Worm (Caenorhabditis elegans) whole organism, L3 larva: Measurements from ENCODE around the gene sca-1.
"Not testable (repeated sequence)": the region's sequence is repeated elsewhere in the genome, so short reads cannot be mapped to it uniquely, and the experiment has no call there.

ENCODE experiments used
- R02D3.7 ChIP-seq: fragments of 150-350 bp; optimal IDR thresholded peaks from 2 replicates; lab custom pipeline; 2014; ENCODE audit warnings: missing biosample characterization, missing genetic modification characterization
- aly-2 ChIP-seq: fragments of 150-350 bp; optimal IDR thresholded peaks from 2 replicates; lab custom pipeline; 2014; ENCODE audit warnings: missing biosample characterization, missing genetic modification characterization
- ceh-82 ChIP-seq: fragments of 150-350 bp; optimal IDR thresholded peaks from 2 replicates; lab custom pipeline; 2014; ENCODE audit warnings: missing biosample characterization, missing genetic modification characterization
- ceh-9 ChIP-seq: sonication (generic microtip); optimal IDR thresholded peaks from 2 replicates; lab custom pipeline; 2018; ENCODE audit warnings: missing biosample characterization, missing genetic modification characterization
- daf-12 ChIP-seq: fragments of 150-350 bp; optimal IDR thresholded peaks from 2 replicates; lab custom pipeline; 2014; ENCODE audit warnings: missing biosample characterization, missing genetic modification reagents, missing genetic modification characterization
- egl-27 ChIP-seq: sonication (generic microtip); optimal IDR thresholded peaks from 4 replicates; lab custom pipeline; 2017; ENCODE audit warnings: missing biosample characterization, missing genetic modification reagents, missing genetic modification characterization
- egl-5 ChIP-seq: fragments of 150-350 bp; optimal IDR thresholded peaks from 2 replicates; lab custom pipeline; 2017; ENCODE audit warnings: missing biosample characterization, missing genetic modification reagents, missing genetic modification characterization, inconsistent platforms
- elt-2 ChIP-seq: sonication (generic microtip); optimal IDR thresholded peaks from 2 replicates; lab custom pipeline; 2016; ENCODE audit warnings: missing genetic modification reagents, mild to moderate bottlenecking, missing genetic modification characterization, missing compliant biosample characterization
- elt-3 ChIP-seq, 3 experiments: fragments of 150-350 bp in 1 of 3; sonication (generic microtip) in 2 of 3; optimal IDR thresholded peaks; 2 replicates in 2 of 3; 4 replicates in 1 of 3; lab custom pipeline; 2014 to 2017; ENCODE audit warnings: missing biosample characterization in 3 of 3, missing genetic modification characterization in 3 of 3
- fkh-10 ChIP-seq: sonication (generic microtip); optimal IDR thresholded peaks from 2 replicates; lab custom pipeline; 2017; ENCODE audit warnings: missing biosample characterization, missing genetic modification reagents, missing genetic modification characterization
- fkh-2 ChIP-seq: fragments of 150-350 bp; optimal IDR thresholded peaks from 2 replicates; lab custom pipeline; 2014; ENCODE audit warnings: missing biosample characterization, missing genetic modification reagents, missing genetic modification characterization
- fos-1 ChIP-seq: fragments of 150-350 bp; optimal IDR thresholded peaks from 2 replicates; lab custom pipeline; 2014; ENCODE audit warnings: missing biosample characterization, missing genetic modification characterization
- hmg-11 ChIP-seq: sonication (generic microtip); optimal IDR thresholded peaks from 2 replicates; lab custom pipeline; 2016; ENCODE audit warnings: missing genetic modification characterization, missing compliant biosample characterization
- lin-15B ChIP-seq: fragments of 150-350 bp; optimal IDR thresholded peaks from 2 replicates; lab custom pipeline; 2014; ENCODE audit warnings: missing biosample characterization, missing genetic modification characterization
- lin-39 ChIP-seq: fragments of 150-350 bp; optimal IDR thresholded peaks from 2 replicates; lab custom pipeline; 2018; ENCODE audit warnings: missing biosample characterization, missing genetic modification reagents, missing genetic modification characterization
- lsy-12 ChIP-seq: sonication (generic microtip); optimal IDR thresholded peaks from 2 replicates; lab custom pipeline; 2016; ENCODE audit warnings: mild to moderate bottlenecking, missing genetic modification characterization, missing compliant biosample characterization
- nfya-1 ChIP-seq: sonication (generic microtip); optimal IDR thresholded peaks from 2 replicates; lab custom pipeline; 2017; ENCODE audit warnings: missing genetic modification characterization, mild to moderate bottlenecking, missing compliant biosample characterization, antibody characterized with exemption, moderate library complexity; ENCODE audit not compliant: insufficient read depth
- nhr-11 ChIP-seq: fragments of 150-350 bp; optimal IDR thresholded peaks from 2 replicates; lab custom pipeline; 2014; ENCODE audit warnings: missing biosample characterization, missing genetic modification characterization
- nhr-12 ChIP-seq: fragments of 150-350 bp; optimal IDR thresholded peaks from 2 replicates; lab custom pipeline; 2014; ENCODE audit warnings: missing biosample characterization, missing genetic modification characterization
- nhr-23 ChIP-seq: fragments of 150-350 bp; optimal IDR thresholded peaks from 2 replicates; lab custom pipeline; 2014; ENCODE audit warnings: missing biosample characterization, missing genetic modification reagents, missing genetic modification characterization
- nhr-237 ChIP-seq: fragments of 150-350 bp; optimal IDR thresholded peaks from 2 replicates; lab custom pipeline; 2014; ENCODE audit warnings: missing biosample characterization, missing genetic modification characterization
- nhr-25 ChIP-seq: sonication (generic microtip); optimal IDR thresholded peaks from 2 replicates; lab custom pipeline; 2017; ENCODE audit warnings: missing biosample characterization, missing genetic modification characterization
- nhr-28 ChIP-seq: fragments of 150-350 bp; optimal IDR thresholded peaks from 2 replicates; lab custom pipeline; 2014; ENCODE audit warnings: missing biosample characterization, missing genetic modification characterization
- nhr-67 ChIP-seq: fragments of 150-350 bp; optimal IDR thresholded peaks from 2 replicates; lab custom pipeline; 2014; ENCODE audit warnings: missing biosample characterization, missing genetic modification characterization
- nhr-77 ChIP-seq: fragments of 150-350 bp; optimal IDR thresholded peaks from 2 replicates; lab custom pipeline; 2014; ENCODE audit warnings: missing biosample characterization, missing genetic modification characterization
- pha-4 ChIP-seq: fragments of 150-350 bp; optimal IDR thresholded peaks from 2 replicates; lab custom pipeline; 2014; ENCODE audit warnings: missing biosample characterization, missing genetic modification reagents, missing genetic modification characterization
- pqm-1 ChIP-seq: fragments of 150-350 bp; optimal IDR thresholded peaks from 2 replicates; lab custom pipeline; 2017; ENCODE audit warnings: missing biosample characterization, missing genetic modification characterization, inconsistent platforms
- snpc-4 ChIP-seq: fragments of 150-350 bp; optimal IDR thresholded peaks from 2 replicates; lab custom pipeline; 2014; ENCODE audit warnings: missing biosample characterization, missing genetic modification characterization
- ztf-4 ChIP-seq: fragments of 150-350 bp; optimal IDR thresholded peaks from 2 replicates; lab custom pipeline; 2014; ENCODE audit warnings: missing biosample characterization, missing genetic modification characterization

sca-1 gene

ce11 chrIII:10807956-10808355 lies 8.7 kb downstream of the sca-1 start:
- no peak for TF ChIP-seq snpc-4
- TF ChIP-seq lin-15B = peak; percentile 42
- TF ChIP-seq nhr-67 (tag; lab: Kevin White, UChicago) = no peak
- peak; percentile 0 for TF ChIP-seq elt-2 (tag; lab: Kevin White, UChicago)
- no peak for TF ChIP-seq fos-1 (tag; lab: Kevin White, UChicago)
- no peak for TF ChIP-seq fkh-10
- no peak for TF ChIP-seq aly-2 (tag; lab: Kevin White, UChicago)
- TF ChIP-seq lin-39 = peak; percentile 66
- TF ChIP-seq fkh-2 (tag; lab: Kevin White, UChicago) = no peak
- TF ChIP-seq nfya-1 (tag; lab: Kevin White, UChicago) = peak; percentile 42
- peak; percentile 83 for TF ChIP-seq hmg-11

ce11 chrIII:10807236-10807635 lies 9.4 kb downstream of the sca-1 start:
- no peak for TF ChIP-seq egl-5 (tag; lab: Kevin White, UChicago)
- no peak for TF ChIP-seq nhr-28 (tag; lab: Kevin White, UChicago)
- TF ChIP-seq nhr-25 = no peak
- TF ChIP-seq elt-2 (tag; lab: Kevin White, UChicago) = no peak
- no peak for TF ChIP-seq pqm-1 (tag; lab: Kevin White, UChicago)
- no peak for TF ChIP-seq nhr-237
- no peak for TF ChIP-seq nhr-77
- TF ChIP-seq aly-2 (tag; lab: Kevin White, UChicago) = no peak
- TF ChIP-seq, all 47 proteins: peak for 0

- TF ChIP-seq daf-12 (tag; lab: Kevin White, UChicago) (no peak), nhr-77 (no peak), nhr-12 (tag; lab: Kevin White, UChicago) (no peak)
- TF ChIP-seq, all 47 proteins: peak for 0
Observed at ce11 chrIII:10806821-10807220, 9.8 kb downstream of the sca-1 start.

- not testable (repeated sequence) for TF ChIP-seq pha-4 (tag; lab: Kevin White, UChicago); snpc-4; R02D3.7 (tag; lab: Kevin White, UChicago)
Observed at ce11 chrIII:10805625-10806024, 11.0 kb downstream of the sca-1 start, which contains the start of gene klp-7. Gene klp-7 (plus strand): TSS chrIII:10805925.

- TF ChIP-seq nfya-1 (tag; lab: Kevin White, UChicago) = peak; percentile 95
- no peak for TF ChIP-seq nhr-67 (tag; lab: Kevin White, UChicago)
Observed at ce11 chrIII:10805172-10805571, 11.5 kb downstream of the sca-1 start.

ce11 chrIII:10802032-10802431 lies 14.6 kb downstream of the sca-1 start, which contains the start of gene K11D9.3:
Gene K11D9.3 (minus strand): TSS chrIII:10802212.
- TF ChIP-seq pqm-1 (tag; lab: Kevin White, UChicago) = no peak
- TF ChIP-seq nfya-1 (tag; lab: Kevin White, UChicago) = no peak
- no peak for TF ChIP-seq elt-2 (tag; lab: Kevin White, UChicago)
- TF ChIP-seq lsy-12 (tag; lab: Kevin White, UChicago) = no peak
- TF ChIP-seq ceh-9 (tag; lab: Kevin White, UChicago) = no peak
- no peak for TF ChIP-seq ztf-4 (tag; lab: Kevin White, UChicago)
- no peak for TF ChIP-seq aly-2 (tag; lab: Kevin White, UChicago)
- no peak for TF ChIP-seq nhr-11 (tag; lab: Kevin White, UChicago)
- no peak for TF ChIP-seq nhr-12 (tag; lab: Kevin White, UChicago)
- TF ChIP-seq nhr-23 = no peak
- no peak for TF ChIP-seq egl-5 (tag; lab: Kevin White, UChicago)
- no peak for TF ChIP-seq fos-1 (tag; lab: Kevin White, UChicago)
- TF ChIP-seq ceh-82 = no peak
- no peak for TF ChIP-seq egl-27 (tag; lab: Kevin White, UChicago)
- TF ChIP-seq snpc-4 = no peak

- TF ChIP-seq nhr-23 (no peak), elt-3 (tag; optimal IDR thresholded peaks at IDR 0.05; lab: Kevin White, UChicago) (no peak), nhr-67 (tag; lab: Kevin White, UChicago) (no peak), ceh-82 (no peak), nhr-25 (no peak), snpc-4 (no peak), fos-1 (tag; lab: Kevin White, UChicago) (no peak)
Observed at ce11 chrIII:10794049-10794448, 22.6 kb downstream of the sca-1 start, which contains the start of gene clec-163. Gene clec-163 (plus strand): TSS chrIII:10794349.
